Worm (Caenorhabditis elegans): Measurements from ENCODE around the gene K08F8.7.

DNA sequence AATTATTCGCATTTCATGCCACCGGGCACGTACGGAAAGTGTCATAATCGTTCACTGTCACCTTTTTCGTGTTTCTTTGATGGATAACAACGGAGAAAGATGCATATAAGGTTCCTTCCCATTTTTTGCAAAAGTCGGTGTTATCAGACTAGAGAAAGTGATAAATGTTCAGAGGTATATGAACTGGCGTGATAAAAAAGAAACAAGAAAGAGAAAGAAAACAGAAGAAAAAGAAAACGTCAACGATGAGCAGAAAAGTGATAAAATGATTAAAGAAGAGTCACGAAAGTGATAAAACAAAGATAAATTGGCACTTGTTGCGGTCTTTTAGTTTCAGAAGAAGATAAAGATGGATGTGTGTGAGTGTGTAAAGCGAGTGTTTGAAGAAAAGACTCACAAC, 24.9 kb downstream of the K08F8.7 start:
- TF ChIP-seq ztf-11 (tag; optimal IDR thresholded peaks at IDR 0.05) (no peak), elt-3 (tag; optimal IDR thresholded peaks at IDR 0.05) (no peak), mab-5 (tag; optimal IDR thresholded peaks at IDR 0.05) (no peak), ZK546.5 (tag; optimal IDR thresholded peaks at IDR 0.05) (no peak)

Data from whole organism, L2 larva.